Fruit fly (Drosophila melanogaster) whole organism, embryonic: Measurements from ENCODE around the gene Urm1.
A peak's percentile ranks its signal among the peaks of the same experiment; 100 is the strongest.

Experiments
- Aef1 ChIP-seq: fragments of 200-800 bp; sonication (Bioruptor generic); IDR thresholded peaks from 3 replicates; pipeline ENCODE4 v1.3.6; 2022; ENCODE audit warnings: missing biosample characterization, missing genetic modification characterization
- Bteb2 ChIP-seq: fragments of 200-800 bp; sonication (Bioruptor generic); optimal IDR thresholded peaks from 2 replicates; lab custom pipeline; 2016; ENCODE audit warnings: missing biosample characterization, missing genetic modification characterization
- CG10147 ChIP-seq: fragments of 200-800 bp; sonication (Bioruptor generic); optimal IDR thresholded peaks from 2 replicates; lab custom pipeline; 2019; ENCODE audit warnings: missing biosample characterization, mild to moderate bottlenecking, missing genetic modification characterization, moderate library complexity
- CG10274 ChIP-seq: fragments of 200-800 bp; sonication (Bioruptor generic); optimal IDR thresholded peaks from 3 replicates; lab custom pipeline; 2017; ENCODE audit warnings: missing biosample characterization, mild to moderate bottlenecking, missing genetic modification characterization
- CG10321 ChIP-seq: fragments of 200-800 bp; sonication (Bioruptor generic); IDR thresholded peaks from 2 replicates; pipeline ENCODE4 v1.3.6; 2022; ENCODE audit warnings: missing biosample characterization, missing genetic modification characterization
- CG11093 ChIP-seq: fragments of 200-800 bp; sonication (Bioruptor generic); IDR thresholded peaks from 3 replicates; pipeline ENCODE4 v1.3.6; 2022; ENCODE audit warnings: missing biosample characterization, missing genetic modification characterization
- CG11398 ChIP-seq: fragments of 200-800 bp; sonication (Bioruptor generic); optimal IDR thresholded peaks from 2 replicates; lab custom pipeline; 2016; ENCODE audit warnings: missing biosample characterization, missing genetic modification characterization
- CG12219 ChIP-seq: fragments of 200-800 bp; sonication (Bioruptor generic); optimal IDR thresholded peaks from 3 replicates; lab custom pipeline; 2018; ENCODE audit warnings: missing biosample characterization, mild to moderate bottlenecking, missing genetic modification characterization
- CG14014 ChIP-seq: fragments of 200-800 bp; sonication (Bioruptor generic); IDR thresholded peaks from 2 replicates; pipeline ENCODE4 v1.3.6; 2022; ENCODE audit warnings: missing biosample characterization, missing genetic modification characterization
- CG14710 ChIP-seq: fragments of 200-800 bp; sonication (Bioruptor generic); optimal IDR thresholded peaks from 3 replicates; lab custom pipeline; 2019; ENCODE audit warnings: missing biosample characterization, mild to moderate bottlenecking, missing genetic modification characterization, moderate library complexity
- CG14860 ChIP-seq: fragments of 200-800 bp; sonication (Bioruptor generic); IDR thresholded peaks from 3 replicates; pipeline ENCODE4 v1.3.6; 2022; ENCODE audit warnings: missing biosample characterization, missing genetic modification characterization; ENCODE audit not compliant: partially characterized antibody
- CG17328 ChIP-seq: fragments of 200-800 bp; sonication (Bioruptor generic); IDR thresholded peaks from 2 replicates; pipeline ENCODE4 v1.3.6; 2022; ENCODE audit warnings: missing biosample characterization, missing genetic modification characterization
- CG17568 ChIP-seq: fragments of 200-800 bp; sonication (Bioruptor generic); optimal IDR thresholded peaks from 2 replicates; lab custom pipeline; 2018; ENCODE audit warnings: missing biosample characterization, mild to moderate bottlenecking, missing genetic modification characterization, moderate library complexity
- CG18476 ChIP-seq: fragments of 200-800 bp; sonication (Bioruptor generic); optimal IDR thresholded peaks from 2 replicates; lab custom pipeline; 2016; ENCODE audit warnings: missing biosample characterization, mild to moderate bottlenecking, missing genetic modification characterization
- CG30431 ChIP-seq: fragments of 200-800 bp; sonication (Bioruptor generic); optimal IDR thresholded peaks from 2 replicates; lab custom pipeline; 2017; ENCODE audit warnings: missing biosample characterization, missing genetic modification characterization
- CG34224 ChIP-seq: fragments of 200-800 bp; sonication (Bioruptor generic); IDR thresholded peaks from 3 replicates; pipeline ENCODE4 v1.3.6; 2022; ENCODE audit warnings: missing biosample characterization, missing genetic modification characterization; ENCODE audit not compliant: partially characterized antibody
- CG4328 ChIP-seq: fragments of 200-800 bp; sonication (Bioruptor generic); optimal IDR thresholded peaks from 3 replicates; lab custom pipeline; 2017; ENCODE audit warnings: missing biosample characterization, missing genetic modification reagents, missing genetic modification characterization
- CG4404 ChIP-seq: fragments of 200-800 bp; sonication (Bioruptor generic); IDR thresholded peaks from 2 replicates; pipeline ENCODE4 v1.3.6; 2022; ENCODE audit warnings: missing biosample characterization, missing genetic modification characterization
- CG4424 ChIP-seq: fragments of 200-800 bp; sonication (Bioruptor generic); optimal IDR thresholded peaks from 3 replicates; lab custom pipeline; 2016; ENCODE audit warnings: missing biosample characterization, missing genetic modification characterization
- CG5245 ChIP-seq: fragments of 200-800 bp; sonication (Bioruptor generic); optimal IDR thresholded peaks from 3 replicates; lab custom pipeline; 2016; ENCODE audit warnings: missing biosample characterization, missing genetic modification characterization
- CG6689 ChIP-seq: fragments of 200-800 bp; sonication (Bioruptor generic); IDR thresholded peaks from 2 replicates; pipeline ENCODE4 v1.3.6; 2022; ENCODE audit warnings: missing biosample characterization, missing genetic modification characterization
- CG9609 ChIP-seq: fragments of 200-800 bp; sonication (Bioruptor generic); optimal IDR thresholded peaks from 3 replicates; lab custom pipeline; 2016; ENCODE audit warnings: missing biosample characterization, missing genetic modification characterization
- CrebB ChIP-seq: fragments of 200-800 bp; sonication (Bioruptor generic); optimal IDR thresholded peaks from 3 replicates; lab custom pipeline; 2018; ENCODE audit warnings: missing biosample characterization, mild to moderate bottlenecking, missing genetic modification characterization
- D ChIP-seq, 2 experiments: fragments of 200-800 bp in 1 of 2; fragments of >200 bp in 1 of 2; sonication (Bioruptor generic) in 1 of 2; optimal IDR thresholded peaks; 2 replicates in 1 of 2; 3 replicates in 1 of 2; lab custom pipeline; 2017; ENCODE audit warnings: mild to moderate bottlenecking in 1 of 2, missing biosample characterization in 1 of 2, missing genetic modification characterization in 1 of 2, missing genetic modification reagents in 1 of 2
- Doc2 ChIP-seq: fragments of 200-800 bp; sonication (Bioruptor generic); IDR thresholded peaks from 2 replicates; pipeline ENCODE4 v1.3.6; 2022; ENCODE audit warnings: missing biosample characterization, missing genetic modification characterization
- Dp ChIP-seq: fragments of 200-800 bp; sonication (Bioruptor generic); optimal IDR thresholded peaks from 2 replicates; lab custom pipeline; 2018; ENCODE audit warnings: missing biosample characterization, mild to moderate bottlenecking, missing genetic modification characterization, moderate library complexity
- E2f1 ChIP-seq: fragments of 200-800 bp; sonication (Bioruptor generic); IDR thresholded peaks from 2 replicates; pipeline ENCODE4 v1.3.6; 2022; ENCODE audit warnings: missing biosample characterization, missing genetic modification characterization
- ERR ChIP-seq: fragments of 200-800 bp; sonication (Bioruptor generic); optimal IDR thresholded peaks from 2 replicates; lab custom pipeline; 2016; ENCODE audit warnings: missing biosample characterization, missing genetic modification characterization
- Neu2 ChIP-seq: fragments of 200-800 bp; sonication (Bioruptor generic); optimal IDR thresholded peaks from 3 replicates; lab custom pipeline; 2016; ENCODE audit warnings: missing biosample characterization, missing genetic modification characterization, borderline replicate concordance
- Xbp1 ChIP-seq: fragments of 200-800 bp; sonication (Bioruptor generic); optimal IDR thresholded peaks from 3 replicates; lab custom pipeline; 2016; ENCODE audit warnings: missing biosample characterization, mild to moderate bottlenecking, missing genetic modification characterization
- ato ChIP-seq: fragments of 200-800 bp; sonication (Bioruptor generic); IDR thresholded peaks from 2 replicates; pipeline ENCODE4 v1.3.6; 2022; ENCODE audit warnings: missing biosample characterization, missing genetic modification characterization; ENCODE audit not compliant: partially characterized antibody
- az2 ChIP-seq: fragments of 200-800 bp; sonication (Bioruptor generic); optimal IDR thresholded peaks from 3 replicates; lab custom pipeline; 2016; ENCODE audit warnings: missing biosample characterization, missing genetic modification characterization
- bab2 ChIP-seq: fragments of 200-800 bp; sonication (Bioruptor generic); optimal IDR thresholded peaks from 2 replicates; lab custom pipeline; 2016; ENCODE audit warnings: missing biosample characterization, missing genetic modification characterization
- btn ChIP-seq: fragments of 200-800 bp; sonication (Bioruptor generic); optimal IDR thresholded peaks from 2 replicates; lab custom pipeline; 2016; ENCODE audit warnings: missing biosample characterization, missing genetic modification characterization
- cato ChIP-seq: fragments of 200-800 bp; sonication (Bioruptor generic); optimal IDR thresholded peaks from 2 replicates; lab custom pipeline; 2016; ENCODE audit warnings: missing biosample characterization, missing genetic modification characterization, borderline replicate concordance
- chn ChIP-seq: fragments of 200-800 bp; sonication (Bioruptor generic); optimal IDR thresholded peaks from 2 replicates; lab custom pipeline; 2016; ENCODE audit warnings: missing biosample characterization, missing genetic modification characterization
- crp ChIP-seq, 2 experiments: fragments of 200-800 bp; sonication (Bioruptor generic); optimal IDR thresholded peaks; 2 replicates in 1 of 2; 3 replicates in 1 of 2; lab custom pipeline; 2017; ENCODE audit warnings: missing biosample characterization in 2 of 2, missing genetic modification characterization in 2 of 2, mild to moderate bottlenecking in 1 of 2, moderate library complexity in 1 of 2
- gem ChIP-seq: fragments of 200-800 bp; sonication (Bioruptor generic); optimal IDR thresholded peaks from 2 replicates; lab custom pipeline; 2019; ENCODE audit warnings: missing biosample characterization, mild to moderate bottlenecking, missing genetic modification characterization, moderate library complexity
- lbe ChIP-seq: fragments of 200-800 bp; sonication (Bioruptor generic); optimal IDR thresholded peaks from 2 replicates; lab custom pipeline; 2016; ENCODE audit warnings: missing biosample characterization, mild to moderate bottlenecking, missing genetic modification characterization
- otp ChIP-seq: fragments of 200-800 bp; sonication (Bioruptor generic); IDR thresholded peaks from 3 replicates; pipeline ENCODE4, ENCODE4 v1.3.6; 2022; ENCODE audit warnings: missing biosample characterization, missing genetic modification characterization
- pros ChIP-seq: fragments of 200-800 bp; sonication (Bioruptor generic); optimal IDR thresholded peaks from 3 replicates; lab custom pipeline; 2019; ENCODE audit warnings: missing biosample characterization, mild to moderate bottlenecking, missing genetic modification characterization, moderate library complexity
- pzg ChIP-seq: fragments of 200-800 bp; sonication (Bioruptor generic); optimal IDR thresholded peaks from 3 replicates; lab custom pipeline; 2018; ENCODE audit warnings: missing biosample characterization, mild to moderate bottlenecking, missing genetic modification characterization, moderate library complexity
- ranshi ChIP-seq: fragments of 200-800 bp; sonication (Bioruptor generic); IDR thresholded peaks from 2 replicates; pipeline ENCODE4 v1.3.6; 2022; ENCODE audit warnings: missing biosample characterization, missing genetic modification characterization
- sd ChIP-seq: fragments of 200-800 bp; sonication (Bioruptor generic); optimal IDR thresholded peaks from 3 replicates; lab custom pipeline; 2018; ENCODE audit warnings: missing biosample characterization, mild to moderate bottlenecking, missing genetic modification characterization, moderate library complexity
- sr ChIP-seq: fragments of 200-800 bp; sonication (Bioruptor generic); IDR thresholded peaks from 3 replicates; pipeline ENCODE4 v1.3.6; 2022; ENCODE audit warnings: missing biosample characterization, missing genetic modification characterization
- toy ChIP-seq: fragments of 200-800 bp; sonication (Bioruptor generic); IDR thresholded peaks from 2 replicates; pipeline ENCODE4 v1.3.6; 2022; ENCODE audit warnings: missing biosample characterization, missing genetic modification characterization
- trem ChIP-seq: fragments of 200-800 bp; optimal IDR thresholded peaks from 3 replicates; lab custom pipeline; 2019; ENCODE audit warnings: missing biosample characterization, mild to moderate bottlenecking, missing genetic modification characterization, moderate library complexity
- twi ChIP-seq: fragments of 200-800 bp; optimal IDR thresholded peaks from 2 replicates; lab custom pipeline; 2019; ENCODE audit warnings: missing biosample characterization, mild to moderate bottlenecking, missing genetic modification characterization, moderate library complexity
- vfl ChIP-seq: fragments of 200-800 bp; sonication (Bioruptor generic); optimal IDR thresholded peaks from 2 replicates; lab custom pipeline; 2016; ENCODE audit warnings: missing biosample characterization, missing genetic modification characterization

The Urm1 gene

dm6 chr3L:7634743-7635469 is 5.3 kb downstream of the Urm1 start (continued):
- TF ChIP-seq CG17328 (GFP tag; lab: Robert Waterston, UW) = 0 out of 2 replicates have a peak, but pooled peaks have one; percentile 37
- no peak for TF ChIP-seq pzg
- TF ChIP-seq cato (GFP tag; lab: Kevin White, UChicago) = no peak
- no peak for TF ChIP-seq ERR (GFP tag; lab: Kevin White, UChicago)
- TF ChIP-seq Bteb2 (GFP tag; lab: Kevin White, UChicago) = no peak
- no peak for TF ChIP-seq az2 (GFP tag; lab: Kevin White, UChicago)
- no peak for TF ChIP-seq CG11093 (GFP tag; lab: Robert Waterston, UW)
- no peak for TF ChIP-seq toy (GFP tag; lab: Robert Waterston, UW)
- TF ChIP-seq CrebB (tag; lab: Kevin White, UChicago) = no peak
- TF ChIP-seq Aef1 (GFP tag; lab: Robert Waterston, UW) = no peak
- TF ChIP-seq CG11398 = no peak
- no peak for TF ChIP-seq CG30431 (GFP tag; lab: Kevin White, UChicago)
- TF ChIP-seq ato (GFP tag; lab: Robert Waterston, UW) = no peak
- TF ChIP-seq D (optimal IDR thresholded peaks at IDR 0.05; lab: Kevin White, UChicago) = no peak
- peak; percentile 44 for TF ChIP-seq D (GFP tag; optimal IDR thresholded peaks at IDR 0.05; lab: Kevin White, UChicago)
- no peak for TF ChIP-seq CG9609 (GFP tag; lab: Kevin White, UChicago)
- no peak for TF ChIP-seq CG14014 (GFP tag; lab: Robert Waterston, UW)
- TF ChIP-seq sd (tag; lab: Kevin White, UChicago) = no peak
- 0 out of 2 replicates have a peak, but pooled peaks have one; percentile 22 for TF ChIP-seq ranshi (GFP tag; lab: Robert Waterston, UW)
- TF ChIP-seq CG12219 (GFP tag; lab: Kevin White, UChicago) = no peak
- TF ChIP-seq CG4404 = no peak
- no peak for TF ChIP-seq vfl (GFP tag; lab: Kevin White, UChicago)
- no peak for TF ChIP-seq CG10274 (GFP tag; lab: Kevin White, UChicago)
- TF ChIP-seq CG5245 = no peak
- TF ChIP-seq CG18476 (GFP tag; lab: Kevin White, UChicago) = no peak
- TF ChIP-seq gem = peak; percentile 69
- TF ChIP-seq Xbp1 (GFP tag; lab: Kevin White, UChicago) = no peak
- TF ChIP-seq trem = peak; percentile 39
- no peak for TF ChIP-seq sr (GFP tag; lab: Robert Waterston, UW)
- TF ChIP-seq Doc2 = no peak
- TF ChIP-seq E2f1 (GFP tag; lab: Robert Waterston, UW) = no peak
- no peak for TF ChIP-seq Neu2
- peak; percentile 36; the same call in 1 of the 2 replicates for TF ChIP-seq CG6689
- TF ChIP-seq Dp = no peak
- peak; percentile 27 for TF ChIP-seq bab2 (GFP tag; lab: Kevin White, UChicago)
- TF ChIP-seq CG14860 (GFP tag; lab: Robert Waterston, UW) = no peak
- TF ChIP-seq lbe (GFP tag; lab: Kevin White, UChicago) = no peak
- TF ChIP-seq twi (tag; lab: Kevin White, UChicago) = no peak
- TF ChIP-seq btn = peak; percentile 2
- no peak for TF ChIP-seq crp (GFP tag; optimal IDR thresholded peaks at IDR 0.05; lab: Kevin White, UChicago)
- no peak for TF ChIP-seq CG10321 (GFP tag; lab: Robert Waterston, UW)
- TF ChIP-seq pros (GFP tag; lab: Kevin White, UChicago) = no peak
- TF ChIP-seq otp (GFP tag; lab: Robert Waterston, UW) = no peak
- peak; percentile 30 for TF ChIP-seq CG4424 (GFP tag; lab: Kevin White, UChicago)
- no peak for TF ChIP-seq chn (GFP tag; lab: Kevin White, UChicago)
- TF ChIP-seq CG14710 (tag; lab: Kevin White, UChicago) = peak; percentile 45
- TF ChIP-seq CG4328 = no peak
- no peak for TF ChIP-seq CG17568 (GFP tag; lab: Kevin White, UChicago)
- no peak for TF ChIP-seq CG10147 (GFP tag; lab: Kevin White, UChicago)
- no peak for TF ChIP-seq CG34224 (GFP tag; lab: Robert Waterston, UW)
